Fruit fly (Drosophila melanogaster): Measurements from ENCODE around the gene CG6686.
A peak's percentile ranks its signal among the peaks of the same experiment; 100 is the strongest.

DNA sequence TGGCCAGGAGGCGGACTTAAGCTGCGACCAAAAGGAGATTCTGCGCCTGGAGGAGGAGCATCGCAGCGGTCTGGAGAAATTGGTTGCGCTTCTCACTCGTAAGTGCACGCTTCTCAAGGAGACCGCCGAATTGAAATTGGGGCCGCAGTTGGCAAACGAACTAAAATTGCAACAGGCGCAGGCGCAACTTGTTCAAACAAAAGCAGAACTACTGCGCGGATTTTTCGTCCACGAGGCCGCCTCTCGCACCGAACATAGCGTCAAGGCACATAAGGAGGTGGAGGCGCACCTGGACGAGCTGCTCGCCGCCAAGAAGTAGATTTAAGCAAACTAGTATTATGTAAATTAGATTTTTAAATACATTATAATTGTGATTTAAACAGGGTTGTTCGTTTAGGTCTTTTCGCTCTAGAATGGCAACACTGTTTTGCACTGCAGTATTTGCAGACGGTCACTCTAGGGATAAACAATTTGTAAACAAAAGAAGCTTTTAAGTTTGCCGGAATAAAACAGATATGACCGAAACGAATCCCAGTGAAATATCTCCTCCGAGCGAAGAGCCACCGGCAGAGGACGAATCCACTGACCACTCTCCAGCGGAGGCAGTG lies 2.7 kb upstream of the CG6686 start, which contains the start of gene escl:
- TF ChIP-seq Mio (GFP tag; optimal IDR thresholded peaks at IDR 0.05) (no peak), Hnf4 (GFP tag; optimal IDR thresholded peaks at IDR 0.05) (no peak), dl (GFP tag; optimal IDR thresholded peaks at IDR 0.05; ENCODE audit: insufficient read depth in 1 of 2, partially characterized antibody in 2 of 2) (no peak), Myc (optimal IDR thresholded peaks at IDR 0.05) (peak; percentile 10), pan (optimal IDR thresholded peaks at IDR 0.05) (no peak)
